Worm (Caenorhabditis elegans): ENCODE results near the gene T28D9.4.

Gene T28D9.4

DNA sequence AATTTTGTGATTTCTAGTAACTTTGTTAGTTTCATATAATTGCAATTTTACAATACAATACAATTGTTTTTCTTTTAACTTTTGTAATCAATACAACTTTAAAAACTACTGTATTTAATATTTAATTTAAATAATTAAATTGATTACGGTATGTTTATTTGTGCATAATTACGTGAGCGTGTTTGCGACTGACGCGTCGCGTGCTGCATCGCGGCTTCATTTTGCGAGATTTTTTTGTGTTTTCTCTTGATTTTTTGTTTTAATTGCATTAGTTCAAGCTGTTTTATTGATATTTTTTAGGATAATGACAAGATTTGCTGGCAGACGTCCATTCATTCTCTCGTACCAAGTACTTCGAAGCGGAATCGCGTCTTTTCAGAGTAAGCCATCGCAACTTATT is at the start of gene T28D9.4:
T28D9.4 (plus strand) TSS at position 301 of the 400 bp plus-strand sequence.
- TF ChIP-seq ceh-39 (tag; optimal IDR thresholded peaks at IDR 0.05) (no peak), unc-120 (tag; optimal IDR thresholded peaks at IDR 0.05; ENCODE audit: poor library complexity, severe bottlenecking) (no peak), unc-62 (GFP tag; optimal IDR thresholded peaks at IDR 0.05) (no peak), nhr-237 (tag; optimal IDR thresholded peaks at IDR 0.05) (no peak), flh-1 (GFP tag; optimal IDR thresholded peaks at IDR 0.05) (no peak), lin-13 (tag; optimal IDR thresholded peaks at IDR 0.05) (no peak), nhr-28 (tag; optimal IDR thresholded peaks at IDR 0.05) (no peak), pha-4 (tag; optimal IDR thresholded peaks at IDR 0.05) (no peak), M03D4.4 (tag; optimal IDR thresholded peaks at IDR 0.05) (no peak), cnd-1 (tag; optimal IDR thresholded peaks at IDR 0.05) (no peak), tbx-8 (GFP tag; optimal IDR thresholded peaks at IDR 0.05) (no peak), lin-32 (GFP tag; optimal IDR thresholded peaks at IDR 0.05) (no peak), nhr-12 (tag; optimal IDR thresholded peaks at IDR 0.05) (no peak), zip-8 (tag; optimal IDR thresholded peaks at IDR 0.05) (no peak), drap-1 (GFP tag; optimal IDR thresholded peaks at IDR 0.05) (no peak)

DNA sequence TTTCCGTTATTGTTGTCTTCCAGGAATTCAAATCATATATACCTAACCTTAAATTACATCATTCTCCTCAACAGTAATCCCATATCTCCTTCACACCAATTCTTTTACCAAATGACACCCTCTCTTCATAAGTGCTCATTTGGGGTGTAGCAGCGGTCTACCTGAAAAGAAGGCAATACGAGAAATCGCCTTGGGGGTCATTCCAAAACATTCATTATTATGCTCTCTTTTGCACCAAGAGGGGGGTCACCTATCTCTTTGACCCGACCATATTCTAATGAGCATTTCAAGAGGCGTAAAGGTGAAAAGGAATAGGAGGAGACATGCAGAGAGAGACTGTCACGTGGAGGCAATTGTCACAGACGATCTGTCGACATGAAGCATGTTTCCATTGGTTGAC is 39.9 kb upstream of the T28D9.4 start:
- TF ChIP-seq sptf-1 (tag; optimal IDR thresholded peaks at IDR 0.05): no peak
- peak; percentile 95 for TF ChIP-seq nhr-2 (tag; optimal IDR thresholded peaks at IDR 0.05)

DNA sequence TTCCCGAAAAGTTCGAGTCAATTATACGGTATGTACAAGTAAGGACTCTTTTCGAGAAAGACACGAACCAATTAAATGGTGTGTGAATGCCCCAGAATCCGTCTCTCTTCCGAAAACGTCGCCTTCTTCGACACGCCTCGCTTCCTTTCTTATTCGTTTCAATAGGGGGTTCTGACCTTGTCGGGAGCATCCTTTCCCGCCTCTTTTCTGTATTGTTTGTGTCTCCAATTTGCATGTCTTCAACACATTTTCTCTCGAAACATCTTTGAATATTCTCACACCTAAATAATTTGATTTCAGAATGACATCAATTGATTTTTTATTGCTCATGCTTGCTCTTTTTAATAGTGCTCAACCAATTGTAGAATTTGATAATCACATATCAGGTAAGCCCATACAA is 35.6 kb upstream of the T28D9.4 start, which contains the start of gene cutl-16:
cutl-16 (plus strand) TSS at position 301 of the 400 bp plus-strand sequence.
- TF ChIP-seq sptf-1 (tag; optimal IDR thresholded peaks at IDR 0.05) (peak; percentile 22), bed-3 (GFP tag; optimal IDR thresholded peaks at IDR 0.05) (no peak), mls-2 (tag; optimal IDR thresholded peaks at IDR 0.05) (peak; percentile 23), ham-2 (GFP tag; optimal IDR thresholded peaks at IDR 0.05) (peak; percentile 8), drap-1 (GFP tag; optimal IDR thresholded peaks at IDR 0.05) (no peak), elt-3 (tag; optimal IDR thresholded peaks at IDR 0.05) (no peak), mep-1 (tag; optimal IDR thresholded peaks at IDR 0.05) (no peak)

DNA sequence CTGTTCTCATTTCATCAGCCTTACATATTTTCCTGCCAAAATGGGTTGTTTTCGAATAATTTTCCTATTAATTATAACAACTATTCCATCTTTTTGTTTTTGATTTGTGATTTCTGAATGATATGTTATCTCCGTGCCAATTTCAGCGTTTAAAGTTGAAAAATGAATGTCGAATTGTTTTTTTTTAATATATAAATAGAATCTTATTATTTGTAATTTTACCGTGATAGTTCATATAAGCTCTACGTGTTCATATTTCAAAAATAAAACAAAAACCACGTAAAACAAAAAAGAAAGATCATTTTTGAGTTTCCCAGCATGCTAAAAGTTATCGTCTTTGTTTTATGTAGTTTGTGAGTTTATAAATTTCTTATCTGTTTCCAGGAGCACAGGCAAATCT is 33.0 kb upstream of the T28D9.4 start, which contains the start of gene K06A1.2:
K06A1.2 (plus strand) TSS at position 301 of the 400 bp plus-strand sequence.
- TF ChIP-seq cnd-1 (tag; optimal IDR thresholded peaks at IDR 0.05): no peak
- TF ChIP-seq ceh-83 (GFP tag; optimal IDR thresholded peaks at IDR 0.05): no peak
- no peak for TF ChIP-seq elt-1 (tag; optimal IDR thresholded peaks at IDR 0.05; ENCODE audit: borderline replicate concordance, insufficient read depth)
- no peak for TF ChIP-seq nhr-12 (tag; optimal IDR thresholded peaks at IDR 0.05)
- no peak for TF ChIP-seq unc-120 (tag; optimal IDR thresholded peaks at IDR 0.05; ENCODE audit: poor library complexity, severe bottlenecking)

DNA sequence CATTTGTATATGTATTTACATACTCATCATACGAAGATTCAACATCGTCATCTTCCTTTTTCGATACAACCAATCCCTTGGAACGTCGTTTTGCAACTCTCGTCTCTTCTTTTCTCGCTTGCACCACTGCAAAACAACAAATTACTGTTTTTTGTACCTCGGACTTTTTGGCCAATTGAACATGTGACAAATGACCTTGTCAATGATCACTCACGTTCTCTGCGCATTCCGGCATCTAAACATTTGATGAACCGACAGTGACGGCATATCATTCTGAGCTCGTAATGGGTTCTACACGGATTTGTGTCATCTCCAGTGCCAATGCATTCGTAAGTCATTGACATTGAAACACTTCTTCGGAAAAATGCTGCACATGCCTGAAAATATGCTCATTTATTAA is 28.6 kb upstream of the T28D9.4 start:
- TF ChIP-seq sptf-1 (tag; optimal IDR thresholded peaks at IDR 0.05): no peak
- TF ChIP-seq lin-32 (GFP tag; optimal IDR thresholded peaks at IDR 0.05): no peak
- no peak for TF ChIP-seq unc-39 (tag; optimal IDR thresholded peaks at IDR 0.05)
- TF ChIP-seq bed-3 (GFP tag; optimal IDR thresholded peaks at IDR 0.05): no peak
- TF ChIP-seq blmp-1 (tag; optimal IDR thresholded peaks at IDR 0.05): no peak
- no peak for TF ChIP-seq snpc-4 (tag; optimal IDR thresholded peaks at IDR 0.05)
- TF ChIP-seq nhr-28 (tag; optimal IDR thresholded peaks at IDR 0.05): no peak
- TF ChIP-seq M03D4.4 (tag; optimal IDR thresholded peaks at IDR 0.05): no peak
- no peak for TF ChIP-seq tbx-8 (GFP tag; optimal IDR thresholded peaks at IDR 0.05)

DNA sequence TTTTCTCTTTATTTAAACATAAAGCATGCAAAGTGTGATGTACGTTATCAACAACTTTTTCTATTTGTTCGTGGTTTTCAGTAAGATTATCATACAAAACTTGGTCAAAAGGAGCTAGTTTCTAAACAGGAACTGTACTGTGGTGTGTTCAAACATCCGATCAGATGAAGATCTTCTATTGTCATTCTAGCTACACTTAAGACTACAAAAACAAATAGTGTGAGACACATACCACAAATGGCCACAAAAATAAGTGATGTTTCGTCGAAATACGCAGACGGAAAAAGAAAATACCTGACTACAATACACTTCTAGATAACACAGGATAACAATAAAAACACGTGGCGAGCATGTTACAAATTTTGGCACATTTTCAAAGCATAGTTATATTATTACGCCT is 28.1 kb upstream of the T28D9.4 start:
- TF ChIP-seq nhr-2 (tag; optimal IDR thresholded peaks at IDR 0.05) (no peak), mep-1 (tag; optimal IDR thresholded peaks at IDR 0.05) (no peak), sem-2 (GFP tag; optimal IDR thresholded peaks at IDR 0.05) (no peak), nhr-76 (tag; optimal IDR thresholded peaks at IDR 0.05) (no peak), unc-120 (tag; optimal IDR thresholded peaks at IDR 0.05; ENCODE audit: poor library complexity, severe bottlenecking) (no peak), pha-4 (tag; optimal IDR thresholded peaks at IDR 0.05) (no peak), unc-39 (tag; optimal IDR thresholded peaks at IDR 0.05) (no peak), elt-3 (tag; optimal IDR thresholded peaks at IDR 0.05) (no peak)
